Worm (Caenorhabditis elegans): ENCODE results near the gene srw-35.

DNA sequence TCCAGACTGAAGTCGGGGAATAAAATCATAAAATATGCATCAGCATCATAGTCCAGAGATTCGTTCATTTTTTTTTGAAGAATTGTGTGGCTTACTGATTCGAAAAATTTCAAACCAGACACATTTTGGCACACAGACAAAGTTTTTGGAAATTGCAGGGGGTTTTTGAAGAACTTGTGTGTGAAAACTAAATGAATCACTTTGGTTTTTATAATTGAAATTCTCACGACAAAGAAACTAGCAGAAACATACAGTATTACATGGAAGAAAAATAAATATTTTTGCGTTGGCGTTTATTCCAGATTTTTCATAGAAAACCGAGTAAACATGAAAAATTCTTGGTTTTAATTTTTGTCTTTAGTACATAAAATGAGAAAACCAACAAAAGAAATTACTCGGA is 49.9 kb downstream of the srw-35 start, which contains the start of gene srw-34:
- no peak for TF ChIP-seq egl-44 (GFP tag; IDR thresholded peaks at IDR 0.05)
- no peak for TF ChIP-seq pha-4 (tag; optimal IDR thresholded peaks at IDR 0.05)
- TF ChIP-seq snpc-1.1 (tag; optimal IDR thresholded peaks at IDR 0.05; ENCODE audit: insufficient read depth) = no peak
- no peak for TF ChIP-seq ceh-91 (GFP tag; IDR thresholded peaks at IDR 0.05)
- TF ChIP-seq F22D6.2 (tag; optimal IDR thresholded peaks at IDR 0.05) = no peak
- no peak for TF ChIP-seq unc-62 (GFP tag; optimal IDR thresholded peaks at IDR 0.05)
- TF ChIP-seq nhr-27 (tag; optimal IDR thresholded peaks at IDR 0.05) = no peak
- TF ChIP-seq lin-35 (GFP tag; optimal IDR thresholded peaks at IDR 0.05) = no peak

Measured in whole organism, young adult.